Worm (Caenorhabditis elegans): ENCODE data around the gene T10F2.2.

- TF ChIP-seq nhr-28 (tag; optimal IDR thresholded peaks at IDR 0.05) (no peak), cnd-1 (tag; optimal IDR thresholded peaks at IDR 0.05) (no peak), elt-1 (tag; optimal IDR thresholded peaks at IDR 0.05; ENCODE audit: borderline replicate concordance, insufficient read depth) (no peak), pha-4 (tag; optimal IDR thresholded peaks at IDR 0.05) (no peak), zip-8 (tag; optimal IDR thresholded peaks at IDR 0.05) (no peak), mls-2 (tag; optimal IDR thresholded peaks at IDR 0.05) (no peak), nhr-237 (tag; optimal IDR thresholded peaks at IDR 0.05) (no peak), nhr-2 (tag; optimal IDR thresholded peaks at IDR 0.05) (no peak), snpc-4 (tag; optimal IDR thresholded peaks at IDR 0.05) (no peak), unc-62 (GFP tag; optimal IDR thresholded peaks at IDR 0.05) (no peak), blmp-1 (tag; optimal IDR thresholded peaks at IDR 0.05) (no peak), lin-13 (tag; optimal IDR thresholded peaks at IDR 0.05) (no peak)
These were observed 6.8 kb upstream of the T10F2.2 start, which contains the start of gene prp-19 for ce11 chrIII:5171945-5172344.

Data from whole organism, mixed stage, embryonic.